Fruit fly (Drosophila melanogaster): ENCODE data around the gene ND-75.

Gene ND-75

DNA sequence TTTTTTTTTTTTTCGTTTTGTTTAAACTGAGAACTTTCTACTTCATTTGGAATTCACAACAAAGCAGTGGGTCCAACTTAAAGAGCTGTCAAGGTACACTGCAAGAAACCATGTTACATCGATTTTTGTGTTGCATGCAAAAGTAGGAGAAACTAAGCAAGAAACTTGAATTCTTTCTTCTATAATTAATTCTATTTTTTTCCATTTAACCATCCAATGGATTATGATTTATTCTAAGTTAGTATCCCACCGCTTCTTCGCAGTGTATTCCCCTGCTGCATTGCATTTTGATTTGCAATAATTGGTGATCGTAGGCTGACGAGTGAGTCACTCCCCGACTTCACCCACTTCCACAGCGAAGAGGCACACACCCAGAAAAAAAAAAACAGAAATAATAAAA, 8.4 kb upstream of the ND-75 start (continued):
- TF ChIP-seq Doc2 (GFP tag; IDR thresholded peaks at IDR 0.05) = no peak
- TF ChIP-seq crol (GFP tag; IDR thresholded peaks at IDR 0.05) = no peak
- TF ChIP-seq Ssrp (tag; optimal IDR thresholded peaks at IDR 0.05) = peak; percentile 41
- TF ChIP-seq HHEX (GFP tag; optimal IDR thresholded peaks at IDR 0.05) = no peak
- TF ChIP-seq org-1 (GFP tag; optimal IDR thresholded peaks at IDR 0.05) = no peak
- TF ChIP-seq gsb-n (tag; optimal IDR thresholded peaks at IDR 0.05) = peak; percentile 40
- no peak for TF ChIP-seq Dll (GFP tag; IDR thresholded peaks at IDR 0.05; ENCODE audit: partially characterized antibody)
- TF ChIP-seq CG7271 (tag; optimal IDR thresholded peaks at IDR 0.05) = no peak
- TF ChIP-seq CG7839 (tag; optimal IDR thresholded peaks at IDR 0.05) = peak; percentile 39
- TF ChIP-seq Bgb (GFP tag; IDR thresholded peaks at IDR 0.05; ENCODE audit: partially characterized antibody) = no peak
- no peak for TF ChIP-seq CG12219 (GFP tag; optimal IDR thresholded peaks at IDR 0.05)
- TF ChIP-seq CG12236 (GFP tag; optimal IDR thresholded peaks at IDR 0.05) = no peak
- peak in 1 of 2 experiments; percentile 28 for TF ChIP-seq dpn (GFP tag; optimal IDR thresholded peaks at IDR 0.05)
- TF ChIP-seq caup (GFP tag; optimal IDR thresholded peaks at IDR 0.05; ENCODE audit: severe bottlenecking) = no peak
- TF ChIP-seq TFAM (GFP tag; optimal IDR thresholded peaks at IDR 0.05) = no peak
- TF ChIP-seq Tbp (GFP tag; optimal IDR thresholded peaks at IDR 0.05) = no peak
- TF ChIP-seq dmrt11E (tag; optimal IDR thresholded peaks at IDR 0.05) = peak; percentile 37
- no peak for TF ChIP-seq CG33213 (GFP tag; optimal IDR thresholded peaks at IDR 0.05)
- peak; percentile 10 for TF ChIP-seq CG5245 (GFP tag; optimal IDR thresholded peaks at IDR 0.05)
- TF ChIP-seq CG13775 (GFP tag; optimal IDR thresholded peaks at IDR 0.05) = no peak
- no peak for TF ChIP-seq her (GFP tag; optimal IDR thresholded peaks at IDR 0.05)
- no peak for TF ChIP-seq unc-4 (GFP tag; IDR thresholded peaks at IDR 0.05; ENCODE audit: partially characterized antibody)
- peak; percentile 44 for TF ChIP-seq CG17328 (GFP tag; IDR thresholded peaks at IDR 0.05)
- TF ChIP-seq ind (GFP tag; optimal IDR thresholded peaks at IDR 0.05) = peak; percentile 19
- peak; percentile 78 for TF ChIP-seq Blimp-1 (GFP tag; optimal IDR thresholded peaks at IDR 0.05)
- no peak for TF ChIP-seq zen2 (GFP tag; IDR thresholded peaks at IDR 0.05; ENCODE audit: partially characterized antibody)
- peak; percentile 19 for TF ChIP-seq oc (tag; optimal IDR thresholded peaks at IDR 0.05)
- TF ChIP-seq CG33557 (GFP tag; optimal IDR thresholded peaks at IDR 0.05) = no peak
- no peak for TF ChIP-seq Fer2 (tag; optimal IDR thresholded peaks at IDR 0.05)
- no peak for TF ChIP-seq CG10565 (GFP tag; optimal IDR thresholded peaks at IDR 0.05)
- TF ChIP-seq CG10267 (tag; optimal IDR thresholded peaks at IDR 0.05) = no peak
- no peak for TF ChIP-seq CG3407 (GFP tag; optimal IDR thresholded peaks at IDR 0.05)
- no peak for TF ChIP-seq CG3847 (GFP tag; IDR thresholded peaks at IDR 0.05)
- no peak for TF ChIP-seq cg (GFP tag; optimal IDR thresholded peaks at IDR 0.05)
- TF ChIP-seq CG8944 (GFP tag; optimal IDR thresholded peaks at IDR 0.05) = no peak
- no peak for TF ChIP-seq pzg (GFP tag; optimal IDR thresholded peaks at IDR 0.05)
- peak; percentile 18; the same call in 1 of the 2 replicates for TF ChIP-seq ap (GFP tag; IDR thresholded peaks at IDR 0.05)
- TF ChIP-seq CG31365 (tag; optimal IDR thresholded peaks at IDR 0.05) = no peak
- no peak for TF ChIP-seq CG15073 (GFP tag; optimal IDR thresholded peaks at IDR 0.05)
- peak; percentile 62 for TF ChIP-seq gem (tag; optimal IDR thresholded peaks at IDR 0.05)
- TF ChIP-seq Ets65A (GFP tag) = no peak
- no peak for TF ChIP-seq Lim3 (GFP tag; IDR thresholded peaks at IDR 0.05)
- TF ChIP-seq bbx (GFP tag; IDR thresholded peaks at IDR 0.05; ENCODE audit: partially characterized antibody) = no peak
- TF ChIP-seq Dad (GFP tag; optimal IDR thresholded peaks at IDR 0.05) = no peak
- no peak for TF ChIP-seq kay (GFP tag; optimal IDR thresholded peaks at IDR 0.05)
- TF ChIP-seq lbe (GFP tag; optimal IDR thresholded peaks at IDR 0.05) = no peak
- no peak for TF ChIP-seq CG11723 (GFP tag; optimal IDR thresholded peaks at IDR 0.05)
- no peak for TF ChIP-seq Bteb2 (GFP tag; optimal IDR thresholded peaks at IDR 0.05)
- peak; percentile 65 for TF ChIP-seq Drgx (GFP tag; IDR thresholded peaks at IDR 0.05)
- TF ChIP-seq CG4328 (GFP tag; optimal IDR thresholded peaks at IDR 0.05) = no peak
- no peak for TF ChIP-seq CG7556 (GFP tag; optimal IDR thresholded peaks at IDR 0.05)
